Worm (Caenorhabditis elegans): ENCODE data around the gene str-207.

Gene str-207

DNA sequence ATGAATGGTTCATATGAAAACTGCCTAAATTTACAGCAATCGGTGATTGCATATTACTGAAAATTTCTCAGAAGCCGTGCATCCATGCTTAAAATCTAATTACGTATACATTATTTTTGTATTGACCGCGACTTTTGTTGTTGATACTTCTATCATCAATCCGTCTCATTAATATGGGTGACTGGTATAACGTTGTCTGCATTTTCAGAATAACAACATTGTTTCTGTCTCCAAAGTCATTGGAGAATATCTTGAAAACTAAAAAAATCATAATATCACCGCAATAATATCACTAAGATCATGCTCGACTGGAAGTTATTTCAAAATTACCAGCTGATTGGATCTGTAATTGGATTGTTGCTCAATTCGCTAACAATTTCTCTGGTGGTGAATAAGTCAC, at the start of gene str-207:
Gene str-207 (plus strand): TSS at position 301 of the 400 bp plus-strand sequence.
- TF ChIP-seq snpc-1.2 (GFP tag; IDR thresholded peaks at IDR 0.05) (no peak), T20F7.1 (GFP tag; optimal IDR thresholded peaks at IDR 0.05) (no peak)

DNA sequence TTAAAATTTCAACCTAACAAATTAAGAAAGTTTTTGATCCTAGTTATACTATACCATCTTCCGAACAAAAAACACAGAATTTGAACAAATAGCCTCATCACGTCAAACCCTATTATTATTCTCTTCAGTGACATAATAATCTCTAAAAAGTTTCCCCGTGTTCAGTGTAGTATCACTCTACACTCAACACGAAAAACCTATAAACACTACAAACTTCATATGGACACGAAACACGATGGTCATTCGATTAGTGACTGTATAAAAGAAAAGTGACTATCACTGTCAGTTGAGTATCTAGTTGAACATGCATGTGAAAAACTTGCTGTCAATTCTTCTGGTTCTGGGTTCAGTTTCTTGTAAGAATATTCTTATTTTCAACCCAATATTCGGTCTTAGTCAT, 47.8 kb upstream of the str-207 start, which contains the start of gene ugt-8:
Gene ugt-8 (plus strand): TSS at position 235 of the 400 bp plus-strand sequence.
- TF ChIP-seq nhr-28 (tag; optimal IDR thresholded peaks at IDR 0.05) (peak; percentile 100), mdl-1 (tag; optimal IDR thresholded peaks at IDR 0.05) (peak in 1 of 2 experiments; percentile 0), hlh-11 (tag; optimal IDR thresholded peaks at IDR 0.05) (no peak), egl-27 (tag; optimal IDR thresholded peaks at IDR 0.05) (no peak)

DNA sequence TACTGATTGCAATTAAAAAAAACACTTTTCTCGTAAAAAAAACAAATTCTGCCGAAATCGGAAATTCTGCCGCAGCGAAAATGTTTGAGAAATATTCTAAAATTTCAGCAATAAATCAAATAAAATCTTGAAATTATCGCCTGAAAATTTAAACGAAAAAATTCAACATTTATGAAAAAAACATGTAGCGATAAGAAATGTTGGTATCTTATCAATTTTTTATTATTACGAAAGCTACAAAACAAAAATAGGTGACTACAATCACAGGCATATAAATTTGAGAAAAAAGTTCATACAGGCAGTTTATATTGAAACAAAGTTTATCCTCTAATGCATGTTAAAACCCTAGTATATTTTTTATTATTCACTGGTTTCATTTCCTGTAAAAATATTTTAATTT, 45.6 kb upstream of the str-207 start, which contains the start of gene ugt-14:
Gene ugt-14 (plus strand): TSS at position 301 of the 400 bp plus-strand sequence.
- TF ChIP-seq nhr-28 (tag; optimal IDR thresholded peaks at IDR 0.05) (peak; percentile 88), gei-8 (GFP tag; optimal IDR thresholded peaks at IDR 0.05) (no peak)

DNA sequence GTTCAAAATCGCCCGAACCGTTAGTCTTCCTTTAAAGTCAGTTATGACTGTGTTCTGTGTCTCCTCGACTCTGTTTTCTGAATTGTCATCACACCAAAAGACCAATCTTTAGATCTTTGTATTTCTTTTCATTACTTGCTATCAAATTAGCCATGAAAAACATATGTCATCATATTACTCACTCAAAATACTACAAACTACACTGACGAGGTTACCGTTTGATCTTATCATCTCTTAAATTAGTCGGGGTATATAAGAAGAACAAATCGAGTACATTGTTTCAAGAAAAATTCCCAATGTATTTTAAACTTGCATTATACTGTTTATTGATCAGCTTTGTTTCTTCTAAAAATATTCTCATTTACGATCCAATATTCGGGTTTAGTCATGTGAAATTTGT, 42.9 kb upstream of the str-207 start, which contains the start of gene ugt-13:
Gene ugt-13 (plus strand): TSS at position 294 of the 400 bp plus-strand sequence.
- TF ChIP-seq F37D6.2 (tag; optimal IDR thresholded peaks at IDR 0.05): no peak
- peak; percentile 33 for TF ChIP-seq nhr-102 (tag; optimal IDR thresholded peaks at IDR 0.05)
- no peak for TF ChIP-seq lin-29 (GFP tag; IDR thresholded peaks at IDR 0.05)
- TF ChIP-seq ztf-7 (tag; optimal IDR thresholded peaks at IDR 0.05): peak; percentile 97
- TF ChIP-seq nhr-28 (tag; optimal IDR thresholded peaks at IDR 0.05): peak; percentile 94
- TF ChIP-seq lsy-2 (tag; optimal IDR thresholded peaks at IDR 0.05): peak in 1 of 2 experiments; percentile 28
- TF ChIP-seq attf-4 (tag; optimal IDR thresholded peaks at IDR 0.05): no peak
- TF ChIP-seq aha-1 (tag): peak; percentile 73
- peak; percentile 9 for TF ChIP-seq hlh-30 (tag; optimal IDR thresholded peaks at IDR 0.05; ENCODE audit: insufficient read depth)
- peak; percentile 47 for TF ChIP-seq cey-2 (tag; optimal IDR thresholded peaks at IDR 0.05; ENCODE audit: borderline replicate concordance, insufficient read depth)
- no peak for TF ChIP-seq daf-16 (GFP tag; optimal IDR thresholded peaks at IDR 0.05)
- no peak for TF ChIP-seq daf-16 (tag; optimal IDR thresholded peaks at IDR 0.05)
- peak; percentile 61 for TF ChIP-seq mep-1 (tag; optimal IDR thresholded peaks at IDR 0.05)
- TF ChIP-seq nhr-48 (tag; optimal IDR thresholded peaks at IDR 0.05): peak; percentile 39
- TF ChIP-seq D1046.2 (GFP tag; IDR thresholded peaks at IDR 0.05): no peak
- TF ChIP-seq Y75B8A.6 (GFP tag; IDR thresholded peaks at IDR 0.05): no peak
- no peak for TF ChIP-seq madf-5 (GFP tag; IDR thresholded peaks at IDR 0.05)
- TF ChIP-seq tra-1 (GFP tag; IDR thresholded peaks at IDR 0.05): no peak
- TF ChIP-seq ceh-44 (GFP tag; IDR thresholded peaks at IDR 0.05): no peak
- TF ChIP-seq jun-1 (tag; optimal IDR thresholded peaks at IDR 0.05): no peak

DNA sequence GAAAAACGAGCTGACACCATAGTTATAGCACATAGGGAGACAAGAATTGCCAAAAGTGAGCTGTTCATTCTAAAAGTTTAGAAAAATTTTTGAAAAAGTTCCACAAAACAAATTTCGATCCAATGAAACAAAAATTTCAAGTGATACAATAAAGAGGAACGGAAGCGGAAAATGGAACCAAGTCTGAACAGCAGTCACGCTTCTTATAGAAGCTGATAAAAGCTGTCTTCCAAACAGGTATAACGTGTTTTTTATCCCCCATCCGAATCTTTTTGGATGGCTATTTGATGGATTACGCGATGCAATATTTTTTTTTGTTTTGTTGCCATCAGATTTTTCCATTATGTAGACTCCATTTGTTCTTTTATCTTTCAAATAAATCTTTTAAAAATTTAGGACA, 39.2 kb upstream of the str-207 start, which contains the start of gene H23N18.5:
Gene H23N18.5 (minus strand): TSS at position 69 of the 400 bp plus-strand sequence.
- TF ChIP-seq mxl-2 (GFP tag; conservative IDR thresholded peaks at IDR 0.05) (no peak), vab-7 (GFP tag; IDR thresholded peaks at IDR 0.05) (no peak), mdt-29 (GFP tag; IDR thresholded peaks at IDR 0.05) (no peak), aha-1 (tag) (peak; percentile 32), madf-5 (GFP tag; IDR thresholded peaks at IDR 0.05) (no peak), ztf-11 (tag; optimal IDR thresholded peaks at IDR 0.05) (no peak), nhr-28 (tag; optimal IDR thresholded peaks at IDR 0.05) (peak; percentile 43), nhr-42 (GFP tag; IDR thresholded peaks at IDR 0.05) (no peak), spr-3 (GFP tag; optimal IDR thresholded peaks at IDR 0.05) (no peak), hlh-11 (tag; optimal IDR thresholded peaks at IDR 0.05) (peak; percentile 16), nhr-48 (tag; optimal IDR thresholded peaks at IDR 0.05) (peak; percentile 19), ceh-62 (tag; optimal IDR thresholded peaks at IDR 0.05) (no peak), mep-1 (tag; optimal IDR thresholded peaks at IDR 0.05) (no peak), Y75B8A.6 (GFP tag; IDR thresholded peaks at IDR 0.05) (no peak), mdl-1 (tag; optimal IDR thresholded peaks at IDR 0.05) (peak in 1 of 2 experiments; percentile 33)
